Comparison of ENCODE assay signal across 1 fruit fly cellular context in genomic region chr3L:11405362-11406254, dm6.
TF ChIP-seq lines count a peak whose summit lies in the region.

No protein-coding gene starts in this region.

TF ChIP-seq in whole organism, embryonic, 481 proteins besides CTCF, POLR2A, EP300 and RAD21 (continued from another document and continues in another):
- TF ChIP-seq ems (GFP tag; optimal IDR thresholded peaks at IDR 0.05; lab: Kevin White, UChicago) = peak; percentile 83
- peak; percentile 95 for TF ChIP-seq dysf (GFP tag; IDR thresholded peaks at IDR 0.05; lab: Robert Waterston, UW)
- peak; percentile 80 for TF ChIP-seq CG6854 (GFP tag; optimal IDR thresholded peaks at IDR 0.05; lab: Kevin White, UChicago)
- TF ChIP-seq CG9215 (GFP tag; IDR thresholded peaks at IDR 0.05; lab: Robert Waterston, UW) = peak; percentile 74
- TF ChIP-seq ttk (GFP tag; IDR thresholded peaks at IDR 0.05; lab: Robert Waterston, UW) = peak; percentile 97
- TF ChIP-seq CG7556 (GFP tag; optimal IDR thresholded peaks at IDR 0.05; lab: Kevin White, UChicago) = peak; percentile 94
- peak; percentile 76 for TF ChIP-seq CG3281 (GFP tag; optimal IDR thresholded peaks at IDR 0.05; lab: Kevin White, UChicago)
- TF ChIP-seq otp (GFP tag; IDR thresholded peaks at IDR 0.05; lab: Robert Waterston, UW) = peak; percentile 99
- TF ChIP-seq kah (GFP tag; optimal IDR thresholded peaks at IDR 0.05; lab: Kevin White, UChicago) = peak; percentile 86
- peak; percentile 92 for TF ChIP-seq CG3065 (GFP tag; optimal IDR thresholded peaks at IDR 0.05; lab: Kevin White, UChicago)
- TF ChIP-seq Antp (GFP tag; optimal IDR thresholded peaks at IDR 0.05; lab: Kevin White, UChicago) = peak; percentile 92
- peak; percentile 89 for TF ChIP-seq lab (GFP tag; optimal IDR thresholded peaks at IDR 0.05; lab: Kevin White, UChicago)
- peak; percentile 81 for TF ChIP-seq Fer1 (GFP tag; optimal IDR thresholded peaks at IDR 0.05; lab: Kevin White, UChicago)
- peak; percentile 70 for TF ChIP-seq Deaf1 (tag; optimal IDR thresholded peaks at IDR 0.05; lab: Kevin White, UChicago)
- TF ChIP-seq CG30403 (GFP tag; optimal IDR thresholded peaks at IDR 0.05; lab: Kevin White, UChicago) = peak; percentile 95
- TF ChIP-seq Doc2 (GFP tag; IDR thresholded peaks at IDR 0.05; lab: Robert Waterston, UW) = peak; percentile 56; the same call in 1 of the 2 replicates
- peak; percentile 96 for TF ChIP-seq CG7839 (tag; optimal IDR thresholded peaks at IDR 0.05; lab: Kevin White, UChicago)
- peak; percentile 56; the same call in 1 of the 2 replicates for TF ChIP-seq ham (GFP tag; IDR thresholded peaks at IDR 0.05; lab: Robert Waterston, UW)
- peak; percentile 77 for TF ChIP-seq slou (GFP tag; optimal IDR thresholded peaks at IDR 0.05; lab: Kevin White, UChicago)
- TF ChIP-seq CG4404 (GFP tag; IDR thresholded peaks at IDR 0.05; lab: Robert Waterston, UW) = peak; percentile 92
- TF ChIP-seq CG3726 (GFP tag; IDR thresholded peaks at IDR 0.05; lab: Robert Waterston, UW) = peak; percentile 94
- TF ChIP-seq CG3838 (GFP tag; optimal IDR thresholded peaks at IDR 0.05; lab: Kevin White, UChicago) = peak; percentile 91
- peak; percentile 88 for TF ChIP-seq CG18599 (GFP tag; optimal IDR thresholded peaks at IDR 0.05; lab: Kevin White, UChicago)
- peak; percentile 89 for TF ChIP-seq gt (GFP tag; IDR thresholded peaks at IDR 0.05; lab: Robert Waterston, UW)
- peak; percentile 93 for TF ChIP-seq jigr1 (GFP tag; IDR thresholded peaks at IDR 0.05; lab: Robert Waterston, UW)
- TF ChIP-seq NC2β (GFP tag; optimal IDR thresholded peaks at IDR 0.05; lab: Kevin White, UChicago) = peak; percentile 97
- TF ChIP-seq Dll (GFP tag; IDR thresholded peaks at IDR 0.05; lab: Robert Waterston, UW; ENCODE audit: partially characterized antibody) = 0 out of 4 replicates have a peak, but pooled peaks have one; percentile 18
- peak; percentile 80 for TF ChIP-seq Nf-YB (GFP tag; optimal IDR thresholded peaks at IDR 0.05; lab: Kevin White, UChicago)
- TF ChIP-seq CG14667 (GFP tag; IDR thresholded peaks at IDR 0.05; lab: Robert Waterston, UW) = peak; percentile 86
- peak; percentile 79 for TF ChIP-seq CG18011 (GFP tag; optimal IDR thresholded peaks at IDR 0.05; lab: Kevin White, UChicago)
- TF ChIP-seq Hmx (GFP tag; optimal IDR thresholded peaks at IDR 0.05; lab: Kevin White, UChicago) = peak; percentile 74
- TF ChIP-seq zen (tag; optimal IDR thresholded peaks at IDR 0.05; lab: Kevin White, UChicago) = peak; percentile 94
- TF ChIP-seq br (optimal IDR thresholded peaks at IDR 0.05; lab: Kevin White, UChicago) = no peak
- peak; percentile 47; the same call in 2 of the 3 replicates for TF ChIP-seq knrl (GFP tag; IDR thresholded peaks at IDR 0.05; lab: Robert Waterston, UW; ENCODE audit: partially characterized antibody)
- TF ChIP-seq CG12744 (GFP tag; optimal IDR thresholded peaks at IDR 0.05; lab: Kevin White, UChicago) = peak; percentile 90
- no peak for TF ChIP-seq tll (GFP tag; optimal IDR thresholded peaks at IDR 0.05; lab: Kevin White, UChicago)
- TF ChIP-seq CG4854 (GFP tag; optimal IDR thresholded peaks at IDR 0.05; lab: Kevin White, UChicago) = peak; percentile 72
- peak; percentile 87 for TF ChIP-seq CG2120 (GFP tag; optimal IDR thresholded peaks at IDR 0.05; lab: Kevin White, UChicago)
- TF ChIP-seq NFAT (GFP tag; IDR thresholded peaks at IDR 0.05; lab: Robert Waterston, UW) = peak; percentile 88
- TF ChIP-seq CG9932 (GFP tag; IDR thresholded peaks at IDR 0.05; lab: Robert Waterston, UW) = peak; percentile 90
- no peak for TF ChIP-seq zf30C (GFP tag; optimal IDR thresholded peaks at IDR 0.05; lab: Kevin White, UChicago)
- peak; percentile 91 for TF ChIP-seq CG9727 (GFP tag; optimal IDR thresholded peaks at IDR 0.05; lab: Kevin White, UChicago)
- peak; percentile 95 for TF ChIP-seq CG8924 (tag; optimal IDR thresholded peaks at IDR 0.05; lab: Kevin White, UChicago)
- peak; percentile 71 for TF ChIP-seq Abd-B (GFP tag; optimal IDR thresholded peaks at IDR 0.05; lab: Kevin White, UChicago)
- TF ChIP-seq peb (GFP tag; IDR thresholded peaks at IDR 0.05; lab: Robert Waterston, UW) = peak; percentile 92
- peak; percentile 66 for TF ChIP-seq CG31388 (GFP tag; optimal IDR thresholded peaks at IDR 0.05; lab: Kevin White, UChicago)
- peak; percentile 91 for TF ChIP-seq Lhr (GFP tag; optimal IDR thresholded peaks at IDR 0.05; lab: Kevin White, UChicago)
- peak; percentile 79 for TF ChIP-seq eyg (GFP tag; optimal IDR thresholded peaks at IDR 0.05; lab: Kevin White, UChicago)
- peak; percentile 63 for TF ChIP-seq Kr (GFP tag; optimal IDR thresholded peaks at IDR 0.05; lab: Kevin White, UChicago)
- peak; percentile 75 for TF ChIP-seq CG10321 (GFP tag; IDR thresholded peaks at IDR 0.05; lab: Robert Waterston, UW)
- peak; percentile 88 for TF ChIP-seq CG30431 (GFP tag; optimal IDR thresholded peaks at IDR 0.05; lab: Kevin White, UChicago)
- TF ChIP-seq yki (optimal IDR thresholded peaks at IDR 0.05; lab: Kevin White, UChicago) = no peak
- TF ChIP-seq CG10462 (GFP tag; optimal IDR thresholded peaks at IDR 0.05; lab: Kevin White, UChicago) = peak; percentile 91
- TF ChIP-seq CG15269 (tag; optimal IDR thresholded peaks at IDR 0.05; lab: Kevin White, UChicago) = peak; percentile 95
- peak; percentile 93 for TF ChIP-seq CG7372 (GFP tag; IDR thresholded peaks at IDR 0.05; lab: Robert Waterston, UW)
- TF ChIP-seq Atf6 (GFP tag; IDR thresholded peaks at IDR 0.05; lab: Robert Waterston, UW) = peak; percentile 92
- TF ChIP-seq usp (GFP tag; optimal IDR thresholded peaks at IDR 0.05; lab: Kevin White, UChicago) = no peak
- TF ChIP-seq CG15073 (GFP tag; optimal IDR thresholded peaks at IDR 0.05; lab: Kevin White, UChicago) = peak; percentile 84
- TF ChIP-seq CG3163 (GFP tag; optimal IDR thresholded peaks at IDR 0.05; lab: Kevin White, UChicago) = peak; percentile 69
- TF ChIP-seq stc (GFP tag; IDR thresholded peaks at IDR 0.05; lab: Robert Waterston, UW) = peak; percentile 96
- peak; percentile 88 for TF ChIP-seq fd3F (GFP tag; optimal IDR thresholded peaks at IDR 0.05; lab: Kevin White, UChicago)
- TF ChIP-seq Nf-YA (GFP tag; IDR thresholded peaks at IDR 0.05; lab: Robert Waterston, UW) = peak; percentile 93
- peak; percentile 79 for TF ChIP-seq CG5180 (GFP tag; optimal IDR thresholded peaks at IDR 0.05; lab: Kevin White, UChicago)
- peak; percentile 96 for TF ChIP-seq Spps (tag; optimal IDR thresholded peaks at IDR 0.05; lab: Kevin White, UChicago)
- peak; percentile 95 for TF ChIP-seq Ptx1 (GFP tag; IDR thresholded peaks at IDR 0.05; lab: Robert Waterston, UW)
- peak; percentile 93 for TF ChIP-seq CG17385 (GFP tag; optimal IDR thresholded peaks at IDR 0.05; lab: Kevin White, UChicago)
- TF ChIP-seq CkIIα-i1 (GFP tag; IDR thresholded peaks at IDR 0.05; lab: Robert Waterston, UW) = peak; percentile 37; the same call in 1 of the 2 replicates
- TF ChIP-seq NC2α (GFP tag; optimal IDR thresholded peaks at IDR 0.05; lab: Kevin White, UChicago) = peak; percentile 93
- peak; percentile 93 for TF ChIP-seq CG12236 (GFP tag; optimal IDR thresholded peaks at IDR 0.05; lab: Kevin White, UChicago)
- peak; percentile 65 for TF ChIP-seq HmgD (GFP tag; optimal IDR thresholded peaks at IDR 0.05; lab: Kevin White, UChicago)
- peak; percentile 94 for TF ChIP-seq ranshi (GFP tag; IDR thresholded peaks at IDR 0.05; lab: Robert Waterston, UW)
- peak; percentile 89 for TF ChIP-seq CG11696 (GFP tag; IDR thresholded peaks at IDR 0.05; lab: Robert Waterston, UW)
- TF ChIP-seq wdn (GFP tag; IDR thresholded peaks at IDR 0.05; lab: Robert Waterston, UW) = peak; percentile 91
- peak; percentile 95 for TF ChIP-seq Chrac-16 (GFP tag; optimal IDR thresholded peaks at IDR 0.05; lab: Kevin White, UChicago)
- no peak for TF ChIP-seq unc-4 (GFP tag; IDR thresholded peaks at IDR 0.05; lab: Robert Waterston, UW; ENCODE audit: partially characterized antibody)
- peak; percentile 87 for TF ChIP-seq her (GFP tag; optimal IDR thresholded peaks at IDR 0.05; lab: Kevin White, UChicago)
- TF ChIP-seq pros (GFP tag; optimal IDR thresholded peaks at IDR 0.05; lab: Kevin White, UChicago) = peak; percentile 14
- peak; percentile 75 for TF ChIP-seq CG4360 (GFP tag; IDR thresholded peaks at IDR 0.05; lab: Robert Waterston, UW)
- peak; percentile 95 for TF ChIP-seq CoRest (tag; optimal IDR thresholded peaks at IDR 0.05; lab: Kevin White, UChicago)
- TF ChIP-seq salm (tag; optimal IDR thresholded peaks at IDR 0.05; lab: Kevin White, UChicago) = peak; percentile 91
- peak; percentile 86 for TF ChIP-seq kay (GFP tag; optimal IDR thresholded peaks at IDR 0.05; lab: Kevin White, UChicago)
- TF ChIP-seq h (optimal IDR thresholded peaks at IDR 0.05; lab: Kevin White, UChicago) = no peak
- peak; percentile 93 for TF ChIP-seq B-H1 (GFP tag; IDR thresholded peaks at IDR 0.05; lab: Robert Waterston, UW)
- peak; percentile 83 for TF ChIP-seq klu (GFP tag; IDR thresholded peaks at IDR 0.05; lab: Robert Waterston, UW)
- TF ChIP-seq sens-2 (GFP tag; IDR thresholded peaks at IDR 0.05; lab: Robert Waterston, UW) = peak; percentile 97
- TF ChIP-seq CG8765 (GFP tag; IDR thresholded peaks at IDR 0.05; lab: Robert Waterston, UW) = peak; percentile 85
- peak; percentile 79 for TF ChIP-seq sug (tag; optimal IDR thresholded peaks at IDR 0.05; lab: Kevin White, UChicago)
- TF ChIP-seq cg (GFP tag; optimal IDR thresholded peaks at IDR 0.05; lab: Kevin White, UChicago) = no peak
- no peak for TF ChIP-seq fru (optimal IDR thresholded peaks at IDR 0.05; lab: Kevin White, UChicago)
- TF ChIP-seq CG15479 (GFP tag; optimal IDR thresholded peaks at IDR 0.05; lab: Kevin White, UChicago) = no peak
- peak; percentile 78 for TF ChIP-seq CG17186 (GFP tag; optimal IDR thresholded peaks at IDR 0.05; lab: Kevin White, UChicago)
- TF ChIP-seq Sin3A (optimal IDR thresholded peaks at IDR 0.05; lab: Kevin White, UChicago) = no peak
- peak; percentile 26 for TF ChIP-seq CG7928 (GFP tag; optimal IDR thresholded peaks at IDR 0.05; lab: Kevin White, UChicago)
- TF ChIP-seq CG32532 (GFP tag; IDR thresholded peaks at IDR 0.05; lab: Robert Waterston, UW) = peak; percentile 94
- TF ChIP-seq Mrtf (GFP tag; IDR thresholded peaks at IDR 0.05; lab: Robert Waterston, UW) = peak; percentile 94
- TF ChIP-seq org-1 (GFP tag; optimal IDR thresholded peaks at IDR 0.05; lab: Kevin White, UChicago) = peak; percentile 91
- TF ChIP-seq twi (tag; optimal IDR thresholded peaks at IDR 0.05; lab: Kevin White, UChicago) = peak; percentile 91
- peak; percentile 92 for TF ChIP-seq CG12769 (tag; optimal IDR thresholded peaks at IDR 0.05; lab: Kevin White, UChicago)
- peak; percentile 93 for TF ChIP-seq onecut (GFP tag; IDR thresholded peaks at IDR 0.05; lab: Robert Waterston, UW)
- peak; percentile 71; the same call in 2 of the 3 replicates for TF ChIP-seq hb (GFP tag; IDR thresholded peaks at IDR 0.05; lab: Robert Waterston, UW; ENCODE audit: partially characterized antibody)
- peak; percentile 97 for TF ChIP-seq CG1529 (GFP tag; optimal IDR thresholded peaks at IDR 0.05; lab: Kevin White, UChicago)
- peak; percentile 85 for TF ChIP-seq CG8281 (tag; optimal IDR thresholded peaks at IDR 0.05; lab: Kevin White, UChicago)
- peak; percentile 85 for TF ChIP-seq psq (GFP tag; optimal IDR thresholded peaks at IDR 0.05; lab: Kevin White, UChicago)
- TF ChIP-seq Nf-YC (tag; optimal IDR thresholded peaks at IDR 0.05; lab: Kevin White, UChicago) = peak; percentile 75
- peak; percentile 73 for TF ChIP-seq ab (GFP tag; optimal IDR thresholded peaks at IDR 0.05; lab: Kevin White, UChicago)
- peak; percentile 94 for TF ChIP-seq fd96Cb (tag; optimal IDR thresholded peaks at IDR 0.05; lab: Kevin White, UChicago)
- peak; percentile 94 for TF ChIP-seq CG10209 (GFP tag; optimal IDR thresholded peaks at IDR 0.05; lab: Kevin White, UChicago)
- 0 out of 2 replicates have a peak, but pooled peaks have one; percentile 18 for TF ChIP-seq Scr (GFP tag; IDR thresholded peaks at IDR 0.05; lab: Robert Waterston, UW; ENCODE audit: partially characterized antibody)
- peak in 1 of 2 experiments; percentile 53 for TF ChIP-seq crp (GFP tag; optimal IDR thresholded peaks at IDR 0.05; lab: Kevin White, UChicago)
- no peak for TF ChIP-seq D (optimal IDR thresholded peaks at IDR 0.05; lab: Kevin White, UChicago)
- peak; percentile 93 for TF ChIP-seq D (GFP tag; optimal IDR thresholded peaks at IDR 0.05; lab: Kevin White, UChicago)
- peak; percentile 95 for TF ChIP-seq Optix (GFP tag; IDR thresholded peaks at IDR 0.05; lab: Robert Waterston, UW)
- peak; percentile 77 for TF ChIP-seq fu2 (GFP tag; optimal IDR thresholded peaks at IDR 0.05; lab: Kevin White, UChicago)
- TF ChIP-seq nau (GFP tag; optimal IDR thresholded peaks at IDR 0.05; lab: Kevin White, UChicago) = peak; percentile 77
- peak; percentile 59 for TF ChIP-seq CG15514 (GFP tag; optimal IDR thresholded peaks at IDR 0.05; lab: Kevin White, UChicago)
- peak; percentile 17 for TF ChIP-seq bigmax (GFP tag; optimal IDR thresholded peaks at IDR 0.05; lab: Kevin White, UChicago)
- peak; percentile 82 for TF ChIP-seq ac (GFP tag; optimal IDR thresholded peaks at IDR 0.05; lab: Kevin White, UChicago)
- TF ChIP-seq nerfin-1 (tag; optimal IDR thresholded peaks at IDR 0.05; lab: Kevin White, UChicago) = peak; percentile 94
- TF ChIP-seq CG9797 (GFP tag; optimal IDR thresholded peaks at IDR 0.05; lab: Kevin White, UChicago) = no peak
- TF ChIP-seq CG4328 (GFP tag; optimal IDR thresholded peaks at IDR 0.05; lab: Kevin White, UChicago) = peak; percentile 78
- TF ChIP-seq CG2875 (GFP tag; optimal IDR thresholded peaks at IDR 0.05; lab: Kevin White, UChicago) = peak; percentile 94
- TF ChIP-seq zfh1 (GFP tag; IDR thresholded peaks at IDR 0.05; lab: Robert Waterston, UW) = peak; percentile 98
- peak; percentile 95 for TF ChIP-seq tap (tag; optimal IDR thresholded peaks at IDR 0.05; lab: Kevin White, UChicago)
- peak; percentile 95 for TF ChIP-seq PHDP (tag; optimal IDR thresholded peaks at IDR 0.05; lab: Kevin White, UChicago)
- TF ChIP-seq CG15696 (tag; optimal IDR thresholded peaks at IDR 0.05; lab: Kevin White, UChicago) = peak; percentile 95
- peak; percentile 48 for TF ChIP-seq sna (GFP tag; IDR thresholded peaks at IDR 0.05; lab: Robert Waterston, UW; ENCODE audit: partially characterized antibody)
- peak; percentile 91 for TF ChIP-seq CG4820 (GFP tag; optimal IDR thresholded peaks at IDR 0.05; lab: Kevin White, UChicago)
- peak; percentile 77 for TF ChIP-seq CG33213 (GFP tag; optimal IDR thresholded peaks at IDR 0.05; lab: Kevin White, UChicago)
- TF ChIP-seq CG11456 (GFP tag; IDR thresholded peaks at IDR 0.05; lab: Robert Waterston, UW) = peak; percentile 85
- no peak for TF ChIP-seq Trl (optimal IDR thresholded peaks at IDR 0.05; lab: Kevin White, UChicago)
- TF ChIP-seq Trl (GFP tag; optimal IDR thresholded peaks at IDR 0.05; lab: Kevin White, UChicago) = peak; percentile 86
